Worm (Caenorhabditis elegans) whole organism, L2 larva: Measurements from ENCODE around the gene imp-2.
A peak's percentile ranks its signal among the peaks of the same experiment; 100 is the strongest.

ENCODE experiments used
- ama-1 ChIP-seq: fragments of 150-350 bp; optimal IDR thresholded peaks from 2 replicates; lab custom pipeline; 2018; ENCODE audit warnings: inconsistent platforms
- ceh-16 ChIP-seq: fragments of 150-350 bp; optimal IDR thresholded peaks from 2 replicates; lab custom pipeline; 2014; ENCODE audit warnings: missing biosample characterization, missing genetic modification characterization
- ceh-82 ChIP-seq: fragments of 150-350 bp; optimal IDR thresholded peaks from 2 replicates; lab custom pipeline; 2014; ENCODE audit warnings: missing biosample characterization, missing genetic modification characterization
- elt-1 ChIP-seq: fragments of 150-350 bp; optimal IDR thresholded peaks from 2 replicates; lab custom pipeline; 2014; ENCODE audit warnings: missing biosample characterization, missing genetic modification characterization
- elt-3 ChIP-seq: sonication (generic microtip); optimal IDR thresholded peaks from 2 replicates; lab custom pipeline; 2017; ENCODE audit warnings: missing biosample characterization, missing genetic modification characterization
- skn-1 ChIP-seq: sonication (generic microtip); optimal IDR thresholded peaks from 2 replicates; lab custom pipeline; 2017; ENCODE audit warnings: missing biosample characterization, missing genetic modification characterization
- snpc-4 ChIP-seq: fragments of 150-350 bp; optimal IDR thresholded peaks from 2 replicates; lab custom pipeline; 2014; ENCODE audit warnings: missing biosample characterization, missing genetic modification characterization

- TF ChIP-seq elt-1 (tag; lab: Kevin White, UChicago) (no peak), elt-3 (no peak), ceh-82 (tag; lab: Kevin White, UChicago) (no peak), snpc-4 (tag; lab: Kevin White, UChicago) (no peak), ama-1 (lab: Kevin White, UChicago) (peak; percentile 64), ceh-16 (no peak), skn-1 (tag; lab: Kevin White, UChicago) (no peak)
These were observed 37.8 kb downstream of the imp-2 start, which contains the start of gene atg-7 for ce11 chrIV:11080823-11081285.
